Fruit fly (Drosophila melanogaster) whole organism, pupa: Measurements from ENCODE around the gene CG31697.

Experiments
- CG10348 ChIP-seq: fragments of 200-800 bp; sonication (Bioruptor generic); IDR thresholded peaks from 2 replicates; pipeline ENCODE4 v1.3.6; 2022; ENCODE audit warnings: missing biosample characterization, missing genetic modification characterization
- CG13204 ChIP-seq: fragments of 200-800 bp; sonication (Bioruptor generic); optimal IDR thresholded peaks from 2 replicates; lab custom pipeline; 2018; ENCODE audit warnings: missing biosample characterization, mild to moderate bottlenecking, missing genetic modification characterization, moderate library complexity
- CG14655 ChIP-seq: fragments of 200-800 bp; sonication (Bioruptor generic); optimal IDR thresholded peaks from 3 replicates; lab custom pipeline; 2017; ENCODE audit warnings: mild to moderate bottlenecking, missing biosample characterization, missing genetic modification reagents, missing genetic modification characterization
- CG15710 ChIP-seq: fragments of 200-800 bp; sonication (Bioruptor generic); optimal IDR thresholded peaks from 2 replicates; lab custom pipeline; 2018; ENCODE audit warnings: missing biosample characterization, mild to moderate bottlenecking, missing genetic modification characterization, moderate library complexity
- CG32121 ChIP-seq: fragments of 200-800 bp; sonication (Bioruptor generic); IDR thresholded peaks from 2 replicates; pipeline ENCODE4 v1.3.6; 2022; ENCODE audit warnings: missing biosample characterization, missing genetic modification characterization
- CG8159 ChIP-seq: fragments of 200-800 bp; sonication (Bioruptor generic); optimal IDR thresholded peaks from 3 replicates; lab custom pipeline; 2018; ENCODE audit warnings: missing biosample characterization, mild to moderate bottlenecking, missing genetic modification characterization, moderate library complexity
- CG8301 ChIP-seq: fragments of 200-800 bp; sonication (Bioruptor generic); optimal IDR thresholded peaks from 2 replicates; lab custom pipeline; 2018; ENCODE audit warnings: missing biosample characterization, mild to moderate bottlenecking, missing genetic modification characterization
- CG9948 ChIP-seq: fragments of 200-800 bp; sonication (Bioruptor generic); optimal IDR thresholded peaks from 2 replicates; lab custom pipeline; 2018; ENCODE audit warnings: missing biosample characterization, mild to moderate bottlenecking, missing genetic modification characterization, moderate library complexity
- D1 ChIP-seq: fragments of 200-800 bp; sonication (Bioruptor generic); optimal IDR thresholded peaks from 2 replicates; lab custom pipeline; 2018; ENCODE audit warnings: missing biosample characterization, mild to moderate bottlenecking, missing genetic modification characterization, moderate library complexity
- EcR ChIP-seq: fragments of 200-800 bp; sonication (Bioruptor generic); optimal IDR thresholded peaks from 3 replicates; lab custom pipeline; 2019; ENCODE audit warnings: missing biosample characterization, missing genetic modification characterization, mild to moderate bottlenecking, moderate library complexity, missing genetic modification reagents
- Ets98B ChIP-seq: fragments of 200-800 bp; sonication (Bioruptor generic); IDR thresholded peaks from 2 replicates; pipeline ENCODE4 v1.3.6; 2022; ENCODE audit warnings: missing biosample characterization, missing genetic modification characterization
- Pif1B ChIP-seq: fragments of 200-800 bp; sonication (Bioruptor generic); optimal IDR thresholded peaks from 3 replicates; lab custom pipeline; 2016; ENCODE audit warnings: missing biosample characterization, missing genetic modification characterization
- Snoo ChIP-seq: fragments of 200-800 bp; sonication (Bioruptor generic); optimal IDR thresholded peaks from 3 replicates; lab custom pipeline; 2017; ENCODE audit warnings: missing biosample characterization, mild to moderate bottlenecking, missing genetic modification characterization, inconsistent platforms
- rn ChIP-seq: fragments of 200-800 bp; sonication (Bioruptor generic); IDR thresholded peaks from 2 replicates; pipeline ENCODE4 v1.3.6; 2022; ENCODE audit warnings: missing biosample characterization, missing genetic modification characterization

DNA sequence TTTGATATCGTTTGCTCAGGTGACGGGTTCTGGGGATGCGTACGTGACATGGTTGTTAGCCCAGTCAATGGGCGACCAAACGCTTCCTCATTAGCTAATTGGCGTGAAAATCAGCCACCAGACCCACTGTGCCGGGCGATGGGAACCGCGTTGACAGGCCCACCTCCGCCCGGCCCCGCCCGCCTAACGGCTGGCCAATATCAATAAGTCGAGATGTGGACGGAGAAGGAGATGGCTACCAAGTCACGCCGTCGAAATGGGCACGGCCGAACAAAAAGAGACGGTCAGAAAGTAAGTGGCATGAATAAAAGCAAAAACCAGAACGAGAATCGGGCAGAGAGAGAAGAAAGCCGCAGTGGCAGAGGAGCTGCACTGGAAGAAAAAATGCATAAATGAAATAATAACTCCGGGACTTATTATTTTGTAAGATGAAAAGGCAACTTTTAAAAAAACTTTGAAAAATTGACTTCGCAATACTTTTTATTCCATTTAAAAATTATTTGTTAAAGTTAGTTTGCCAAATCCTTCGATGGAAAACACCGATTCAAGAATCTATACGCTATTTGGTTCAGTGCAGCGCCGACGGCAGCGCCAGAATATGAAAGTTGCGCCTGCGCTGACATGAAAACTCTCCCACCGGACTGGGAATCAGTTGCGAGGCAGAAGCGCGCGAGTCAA, 2.7 kb downstream of the CG31697 start, which contains the start of gene CG13082:
- TF ChIP-seq CG10348 (GFP tag; lab: Robert Waterston, UW) (no peak), rn (GFP tag; lab: Robert Waterston, UW) (no peak), CG15710 (tag; lab: Kevin White, UChicago) (peak; percentile 79), CG32121 (GFP tag; lab: Robert Waterston, UW) (peak; percentile 49), EcR (peak; percentile 11), Pif1B (GFP tag; lab: Kevin White, UChicago) (peak; percentile 89), Ets98B (GFP tag; lab: Robert Waterston, UW) (peak; percentile 83), CG14655 (GFP tag; lab: Kevin White, UChicago) (peak; percentile 97), CG8301 (tag; lab: Kevin White, UChicago) (peak; percentile 97), D1 (no peak), CG8159 (tag; lab: Kevin White, UChicago) (peak; percentile 83), Snoo (tag; lab: Kevin White, UChicago) (peak; percentile 93), CG9948 (tag; lab: Kevin White, UChicago) (peak; percentile 75), CG13204 (peak; percentile 44)
